Worm (Caenorhabditis elegans): Measurements from ENCODE around the gene str-108.

Gene str-108

DNA sequence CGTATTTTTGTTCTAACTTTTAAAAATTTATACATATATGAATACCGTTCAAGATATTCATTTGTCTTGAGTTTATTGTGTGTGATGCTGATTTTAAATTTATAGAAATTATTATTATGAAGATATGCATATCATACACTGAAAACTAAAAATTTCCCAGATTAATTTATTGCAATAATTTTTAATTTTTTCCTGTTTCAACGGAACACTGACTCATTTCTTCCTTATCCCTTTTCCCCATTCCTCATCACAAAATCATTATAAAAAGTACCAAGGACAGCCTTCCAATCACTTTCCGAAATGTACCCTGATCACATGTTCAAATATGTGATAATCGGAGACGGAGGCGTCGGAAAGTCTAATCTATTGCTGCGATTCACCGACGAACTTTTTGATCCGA lies 28.6 kb downstream of the str-108 start, which contains the start of gene rabr-4:
TSS of gene rabr-4 (plus strand) at position 301 of the 400 bp plus-strand sequence.
- TF ChIP-seq ZK185.1 (tag; optimal IDR thresholded peaks at IDR 0.05; ENCODE audit: poor library complexity, severe bottlenecking) (no peak), nhr-80 (tag; optimal IDR thresholded peaks at IDR 0.05) (no peak), akir-1 (GFP tag; optimal IDR thresholded peaks at IDR 0.05) (no peak)

- TF ChIP-seq F33H1.4 (GFP tag; IDR thresholded peaks at IDR 0.05), result no peak
- no peak for TF ChIP-seq F52B5.7 (tag; optimal IDR thresholded peaks at IDR 0.05)
- TF ChIP-seq ztf-22 (GFP tag; optimal IDR thresholded peaks at IDR 0.05), result no peak
- TF ChIP-seq hlh-12 (tag; optimal IDR thresholded peaks at IDR 0.05), result no peak
- TF ChIP-seq hmg-20 (GFP tag; IDR thresholded peaks at IDR 0.05), result no peak
- TF ChIP-seq B0019.2 (GFP tag; conservative IDR thresholded peaks at IDR 0.05), result no peak
- no peak for TF ChIP-seq lsl-1 (GFP tag; optimal IDR thresholded peaks at IDR 0.05)
- TF ChIP-seq T26A5.8 (tag; optimal IDR thresholded peaks at IDR 0.05), result no peak
- TF ChIP-seq unc-130 (GFP tag; optimal IDR thresholded peaks at IDR 0.05), result no peak
- TF ChIP-seq attf-3 (GFP tag; conservative IDR thresholded peaks at IDR 0.05), result no peak
- no peak for TF ChIP-seq tlf-1 (GFP tag; optimal IDR thresholded peaks at IDR 0.05)
These were observed 29.3 kb downstream of the str-108 start, which contains the start of gene rabr-3 for ce11 chrV:16195379-16195778. rabr-3 (plus strand) TSS chrV:16195679.

- TF ChIP-seq die-1 (tag; optimal IDR thresholded peaks at IDR 0.05), result no peak
- TF ChIP-seq hsf-1 (GFP tag; IDR thresholded peaks at IDR 0.05), result no peak
- no peak for TF ChIP-seq F10E7.11 (tag; optimal IDR thresholded peaks at IDR 0.05)
- no peak for TF ChIP-seq rcor-1 (GFP tag; IDR thresholded peaks at IDR 0.05)
These were observed 32.0 kb downstream of the str-108 start, which contains the start of gene F11A5.5 for ce11 chrV:16198016-16198415. F11A5.5 (plus strand) TSS chrV:16198316.

DNA sequence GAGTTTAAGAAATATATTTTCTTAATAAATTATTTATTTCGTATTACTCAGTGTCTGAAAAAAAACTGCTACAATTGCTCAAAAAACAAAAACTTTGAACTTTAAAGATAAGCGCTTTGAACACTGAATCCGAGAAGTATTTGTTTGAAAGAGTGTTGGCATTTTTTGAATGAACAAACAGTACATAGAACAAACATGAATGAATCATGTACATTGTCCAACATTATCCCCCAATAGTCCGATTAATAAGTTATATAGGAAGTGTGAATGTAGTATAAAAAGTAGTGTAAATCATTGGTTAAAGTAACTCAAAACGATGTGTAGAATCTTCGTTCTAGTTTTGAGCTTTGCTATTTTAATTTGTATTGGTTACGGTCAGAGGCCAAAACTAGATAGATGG lies 35.7 kb downstream of the str-108 start, which contains the start of gene F11A5.17:
TSS of gene F11A5.17 (plus strand) at position 301 of the 400 bp plus-strand sequence.
- TF ChIP-seq cebp-1 (GFP tag; IDR thresholded peaks at IDR 0.05), result no peak
- TF ChIP-seq cebp-1 (tag; optimal IDR thresholded peaks at IDR 0.05), result no peak
- TF ChIP-seq lin-26 (GFP tag; IDR thresholded peaks at IDR 0.05), result no peak
- no peak for TF ChIP-seq mcd-1 (GFP tag; IDR thresholded peaks at IDR 0.05)
- TF ChIP-seq hlh-12 (tag; optimal IDR thresholded peaks at IDR 0.05), result no peak
- no peak for TF ChIP-seq unc-62 (GFP tag; optimal IDR thresholded peaks at IDR 0.05)
- no peak for TF ChIP-seq pha-4 (tag; optimal IDR thresholded peaks at IDR 0.05)
- TF ChIP-seq tlf-1 (GFP tag; optimal IDR thresholded peaks at IDR 0.05), result no peak
- no peak for TF ChIP-seq snpc-4 (GFP tag; optimal IDR thresholded peaks at IDR 0.05)
- no peak for TF ChIP-seq snpc-4 (tag; optimal IDR thresholded peaks at IDR 0.05)
- TF ChIP-seq ama-1 (optimal IDR thresholded peaks at IDR 0.05), result no peak
- no peak for TF ChIP-seq ama-1 (GFP tag; optimal IDR thresholded peaks at IDR 0.05)
- TF ChIP-seq dox-1 (GFP tag; IDR thresholded peaks at IDR 0.05), result no peak
- no peak for TF ChIP-seq madf-8 (GFP tag; conservative IDR thresholded peaks at IDR 0.05)
- TF ChIP-seq nfya-2 (GFP tag; IDR thresholded peaks at IDR 0.05), result no peak
- TF ChIP-seq Y53G8AR.9 (GFP tag; conservative IDR thresholded peaks at IDR 0.05), result no peak
- no peak for TF ChIP-seq dpl-1 (GFP tag; optimal IDR thresholded peaks at IDR 0.05)
- TF ChIP-seq hrde-1 (tag; optimal IDR thresholded peaks at IDR 0.05; ENCODE audit: borderline replicate concordance), result no peak
- no peak for TF ChIP-seq Y79H2A.3 (GFP tag; conservative IDR thresholded peaks at IDR 0.05)
- TF ChIP-seq Y53F4B.3 (GFP tag; IDR thresholded peaks at IDR 0.05), result no peak
- no peak for TF ChIP-seq him-1 (tag; optimal IDR thresholded peaks at IDR 0.05)
